Worm (Caenorhabditis elegans) whole organism, mixed stage, embryonic: ENCODE results near the gene M163.1.

Experiments used
- ces-1 ChIP-seq: fragments of 150-350 bp; optimal IDR thresholded peaks from 2 replicates; lab custom pipeline; 2014; ENCODE audit warnings: missing biosample characterization, missing genetic modification reagents, missing genetic modification characterization
- pha-4 ChIP-seq: fragments of 150-350 bp; optimal IDR thresholded peaks from 2 replicates; lab custom pipeline; 2018; ENCODE audit warnings: missing biosample characterization, missing genetic modification reagents, missing genetic modification characterization
- sptf-1 ChIP-seq: sonication (generic microtip); optimal IDR thresholded peaks from 2 replicates; lab custom pipeline; 2017; ENCODE audit warnings: mild to moderate bottlenecking, missing genetic modification characterization, moderate library complexity, missing compliant biosample characterization
- unc-39 ChIP-seq: fragments of 150-350 bp; optimal IDR thresholded peaks from 2 replicates; lab custom pipeline; 2014; ENCODE audit warnings: missing biosample characterization, missing genetic modification characterization
- ztf-11 ChIP-seq: fragments of 150-350 bp; optimal IDR thresholded peaks from 2 replicates; lab custom pipeline; 2014; ENCODE audit warnings: missing biosample characterization, missing genetic modification characterization

DNA sequence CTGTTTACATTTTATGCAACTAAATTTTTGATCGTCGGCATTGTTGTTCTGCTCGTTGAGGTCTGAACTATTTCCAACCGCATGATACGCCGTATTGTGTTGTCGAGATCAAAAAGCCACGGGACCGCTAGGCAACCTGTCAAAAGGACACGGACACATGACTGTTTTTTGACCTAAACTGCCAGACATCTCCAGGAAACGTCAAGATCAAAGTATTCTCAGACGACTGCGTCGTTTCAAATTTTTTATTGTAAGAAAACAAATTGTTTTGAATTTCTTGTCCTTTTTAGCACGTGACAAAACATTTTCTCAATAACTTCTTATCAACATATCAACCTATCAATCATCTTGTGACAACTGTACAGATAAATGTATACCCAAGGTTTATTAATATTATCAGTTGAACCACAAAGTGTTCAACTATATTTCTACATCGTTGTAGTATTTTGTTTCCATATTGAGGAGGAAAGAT is 1.5 kb downstream of the M163.1 start:
- no peak for TF ChIP-seq ces-1 (GFP tag; lab: Kevin White, UChicago)
- no peak for TF ChIP-seq sptf-1 (tag; lab: Kevin White, UChicago)
- no peak for TF ChIP-seq pha-4 (tag; lab: Kevin White, UChicago)
- TF ChIP-seq unc-39 (tag; lab: Kevin White, UChicago): no peak
- TF ChIP-seq ztf-11: no peak
